Fruit fly (Drosophila melanogaster): Measurements from ENCODE around the gene Pi4KIIIalpha.

Pi4KIIIalpha gene

DNA sequence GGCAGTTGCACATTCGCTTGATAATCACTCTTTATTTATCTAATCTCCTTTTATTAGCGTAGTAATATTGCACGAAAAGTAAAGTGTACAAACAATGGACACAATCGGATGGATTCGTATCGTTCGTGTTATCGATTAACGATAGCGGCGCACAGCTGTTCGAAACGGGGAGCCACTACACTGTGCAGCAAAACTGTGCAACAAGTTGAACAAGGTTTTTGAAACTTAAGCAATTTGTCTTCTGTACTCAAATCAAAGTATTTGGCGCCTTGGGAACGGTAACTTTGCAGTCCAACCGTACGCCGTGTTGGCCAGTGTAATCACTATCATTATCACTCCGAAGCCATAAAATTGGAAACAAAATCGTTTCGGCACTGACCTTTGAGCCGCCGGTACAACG is 5.0 kb upstream of the Pi4KIIIalpha start, which contains the start of the genes Tsp3A and Seipin (continued):
- TF ChIP-seq CkIIα-i1 (GFP tag; IDR thresholded peaks at IDR 0.05) = 0 out of 2 replicates have a peak, but pooled peaks have one; percentile 41
- TF ChIP-seq CG9932 (GFP tag; IDR thresholded peaks at IDR 0.05) = peak; percentile 81
- no peak for TF ChIP-seq Lpt (GFP tag; optimal IDR thresholded peaks at IDR 0.05)
- peak; percentile 76 for TF ChIP-seq CG10274 (GFP tag; optimal IDR thresholded peaks at IDR 0.05)
- peak; percentile 56 for TF ChIP-seq cato (GFP tag; optimal IDR thresholded peaks at IDR 0.05; ENCODE audit: borderline replicate concordance)
- TF ChIP-seq CG34376 (GFP tag; optimal IDR thresholded peaks at IDR 0.05) = peak; percentile 98
- TF ChIP-seq CG33557 (GFP tag; optimal IDR thresholded peaks at IDR 0.05) = peak; percentile 3
- TF ChIP-seq CG17385 (GFP tag; optimal IDR thresholded peaks at IDR 0.05) = no peak
- TF ChIP-seq pho (GFP tag; optimal IDR thresholded peaks at IDR 0.05) = peak; percentile 84
- TF ChIP-seq hbn (GFP tag; IDR thresholded peaks at IDR 0.05; ENCODE audit: partially characterized antibody) = no peak
- peak; percentile 57 for TF ChIP-seq CG3407 (GFP tag; optimal IDR thresholded peaks at IDR 0.05)
- peak; percentile 54 for TF ChIP-seq CG2116 (GFP tag; optimal IDR thresholded peaks at IDR 0.05)
- no peak for TF ChIP-seq dmrt99B (tag; optimal IDR thresholded peaks at IDR 0.05)
- peak; percentile 80 for TF ChIP-seq al (GFP tag; IDR thresholded peaks at IDR 0.05)
- TF ChIP-seq MBD-R2 (GFP tag; IDR thresholded peaks at IDR 0.05) = peak; percentile 94
- peak; percentile 68 for TF ChIP-seq Max (GFP tag; optimal IDR thresholded peaks at IDR 0.05)
- TF ChIP-seq psq (GFP tag; optimal IDR thresholded peaks at IDR 0.05) = peak; percentile 4
- peak; percentile 93 for TF ChIP-seq slbo (GFP tag; IDR thresholded peaks at IDR 0.05)
- no peak for TF ChIP-seq CG2129 (GFP tag; IDR thresholded peaks at IDR 0.05; ENCODE audit: partially characterized antibody)
- TF ChIP-seq ro (GFP tag; IDR thresholded peaks at IDR 0.05) = peak; percentile 6; the same call in 1 of the 2 replicates
- TF ChIP-seq CG17829 (tag; optimal IDR thresholded peaks at IDR 0.05) = peak; percentile 81
- peak; percentile 79 for TF ChIP-seq kah (GFP tag; optimal IDR thresholded peaks at IDR 0.05)
- TF ChIP-seq CG12744 (GFP tag; optimal IDR thresholded peaks at IDR 0.05) = peak; percentile 72
- 0 out of 3 replicates have a peak, but pooled peaks have one; percentile 52 for TF ChIP-seq CG2199 (GFP tag; IDR thresholded peaks at IDR 0.05)
- peak; percentile 53; the same call in 1 of the 2 replicates for TF ChIP-seq gt (GFP tag; IDR thresholded peaks at IDR 0.05)
- peak; percentile 88 for TF ChIP-seq CG11695 (GFP tag; IDR thresholded peaks at IDR 0.05)
- peak; percentile 84 for TF ChIP-seq NfI (GFP tag; optimal IDR thresholded peaks at IDR 0.05)
- TF ChIP-seq Dp (GFP tag; optimal IDR thresholded peaks at IDR 0.05) = peak; percentile 28
- peak; percentile 75; the same call in 2 of the 4 replicates for TF ChIP-seq chinmo (GFP tag; IDR thresholded peaks at IDR 0.05; ENCODE audit: partially characterized antibody)
- peak; percentile 64 for TF ChIP-seq wek (GFP tag; optimal IDR thresholded peaks at IDR 0.05)
- peak; percentile 87 for TF ChIP-seq Dip3 (GFP tag; optimal IDR thresholded peaks at IDR 0.05)
- TF ChIP-seq Sox102F (GFP tag; optimal IDR thresholded peaks at IDR 0.05) = peak; percentile 80
- TF ChIP-seq NC2α (GFP tag; optimal IDR thresholded peaks at IDR 0.05) = no peak
- TF ChIP-seq Opbp (GFP tag; IDR thresholded peaks at IDR 0.05; ENCODE audit: partially characterized antibody) = no peak; the same call in 2 of the 3 replicates
- peak; percentile 44 for TF ChIP-seq Hey (tag; optimal IDR thresholded peaks at IDR 0.05)
- peak; percentile 70 for TF ChIP-seq CG9817 (tag; optimal IDR thresholded peaks at IDR 0.05)
- TF ChIP-seq YL-1 (GFP tag; optimal IDR thresholded peaks at IDR 0.05) = peak; percentile 25
- peak; percentile 57 for TF ChIP-seq pum (GFP tag; optimal IDR thresholded peaks at IDR 0.05)
- TF ChIP-seq vnd (GFP tag; IDR thresholded peaks at IDR 0.05; ENCODE audit: partially characterized antibody) = no peak
- peak; percentile 75 for TF ChIP-seq phol (tag; optimal IDR thresholded peaks at IDR 0.05)
- no peak for TF ChIP-seq CG8478 (optimal IDR thresholded peaks at IDR 0.05)
- peak; percentile 62; the same call in 1 of the 3 replicates for TF ChIP-seq C15 (GFP tag; IDR thresholded peaks at IDR 0.05)
- peak; percentile 70 for TF ChIP-seq fd96Cb (tag; optimal IDR thresholded peaks at IDR 0.05)
- peak in 1 of 3 experiments; percentile 46 for TF ChIP-seq lola (GFP tag; optimal IDR thresholded peaks at IDR 0.05)
- no peak for TF ChIP-seq CG42726 (GFP tag; IDR thresholded peaks at IDR 0.05; ENCODE audit: partially characterized antibody)
- TF ChIP-seq CG13894 (tag; optimal IDR thresholded peaks at IDR 0.05) = peak; percentile 81
- peak; percentile 59 for TF ChIP-seq Sry-δ (GFP tag; optimal IDR thresholded peaks at IDR 0.05)
- peak; percentile 91 for TF ChIP-seq Fer1 (GFP tag; optimal IDR thresholded peaks at IDR 0.05)
- TF ChIP-seq chm (GFP tag; IDR thresholded peaks at IDR 0.05) = peak; percentile 93
- TF ChIP-seq CG2875 (GFP tag; optimal IDR thresholded peaks at IDR 0.05) = peak; percentile 37
